Worm (Caenorhabditis elegans) whole organism, L2 larva: ENCODE measurements around the gene T09F5.10.

ENCODE experiments used
- lin-13 ChIP-seq: fragments of 150-350 bp; optimal IDR thresholded peaks from 2 replicates; lab custom pipeline; 2014; ENCODE audit warnings: missing biosample characterization, missing genetic modification reagents, missing genetic modification characterization
- nhr-237 ChIP-seq: fragments of 150-350 bp; optimal IDR thresholded peaks from 2 replicates; lab custom pipeline; 2014; ENCODE audit warnings: missing biosample characterization, missing genetic modification characterization
- skn-1 ChIP-seq: sonication (generic microtip); optimal IDR thresholded peaks from 2 replicates; lab custom pipeline; 2017; ENCODE audit warnings: missing biosample characterization, missing genetic modification characterization

- TF ChIP-seq skn-1 (tag; lab: Kevin White, UChicago) (no peak), lin-13 (no peak), nhr-237 (tag; lab: Kevin White, UChicago) (no peak)
These were observed 4.5 kb downstream of the T09F5.10 start, which contains the start of gene Y75B12B.1 for ce11 chrV:15184097-15185040.
